Fruit fly (Drosophila melanogaster) whole organism, embryonic: ENCODE results near the gene gro.

Experiments
- BtbVII ChIP-seq: fragments of 200-800 bp; sonication (Bioruptor generic); optimal IDR thresholded peaks from 3 replicates; lab custom pipeline; 2017; ENCODE audit warnings: missing biosample characterization, mild to moderate bottlenecking, missing genetic modification characterization
- C15 ChIP-seq: fragments of 200-800 bp; sonication (Bioruptor generic); IDR thresholded peaks from 3 replicates; pipeline ENCODE4 v1.3.6; 2022; ENCODE audit warnings: missing biosample characterization, missing genetic modification characterization
- CG10274 ChIP-seq: fragments of 200-800 bp; sonication (Bioruptor generic); optimal IDR thresholded peaks from 3 replicates; lab custom pipeline; 2017; ENCODE audit warnings: missing biosample characterization, mild to moderate bottlenecking, missing genetic modification characterization
- CG10366 ChIP-seq: fragments of 200-800 bp; sonication (Bioruptor generic); IDR thresholded peaks from 2 replicates; pipeline ENCODE4 v1.3.6; 2022; ENCODE audit warnings: missing biosample characterization, missing genetic modification characterization
- CG11085 ChIP-seq: fragments of 200-800 bp; sonication (Bioruptor generic); IDR thresholded peaks from 2 replicates; pipeline ENCODE4 v1.3.6; 2022; ENCODE audit warnings: missing biosample characterization, missing genetic modification characterization
- CG11504 ChIP-seq: fragments of 200-800 bp; sonication (Bioruptor generic); optimal IDR thresholded peaks from 3 replicates; lab custom pipeline; 2019; ENCODE audit warnings: missing biosample characterization, mild to moderate bottlenecking, missing genetic modification characterization, moderate library complexity
- CG12155 ChIP-seq: fragments of 200-800 bp; sonication (Bioruptor generic); optimal IDR thresholded peaks from 3 replicates; lab custom pipeline; 2016; ENCODE audit warnings: missing biosample characterization, missing genetic modification characterization
- CG12236 ChIP-seq: fragments of 200-800 bp; sonication (Bioruptor generic); optimal IDR thresholded peaks from 2 replicates; lab custom pipeline; 2016; ENCODE audit warnings: missing biosample characterization, missing genetic modification characterization
- CG12391 ChIP-seq: fragments of 200-800 bp; sonication (Bioruptor generic); optimal IDR thresholded peaks from 3 replicates; lab custom pipeline; 2018; ENCODE audit warnings: missing biosample characterization, mild to moderate bottlenecking, missing genetic modification characterization, moderate library complexity
- CG12942 ChIP-seq: fragments of 200-800 bp; sonication (Bioruptor generic); optimal IDR thresholded peaks from 3 replicates; lab custom pipeline; 2016; ENCODE audit warnings: missing biosample characterization, missing genetic modification characterization
- CG13287 ChIP-seq: fragments of 200-800 bp; sonication (Bioruptor generic); IDR thresholded peaks from 2 replicates; pipeline ENCODE4 v1.3.6; 2022; ENCODE audit warnings: missing biosample characterization, missing genetic modification characterization; ENCODE audit not compliant: partially characterized antibody
- CG13894 ChIP-seq: fragments of 200-800 bp; sonication (Bioruptor generic); optimal IDR thresholded peaks from 3 replicates; lab custom pipeline; 2018; ENCODE audit warnings: missing biosample characterization, mild to moderate bottlenecking, missing genetic modification characterization, moderate library complexity
- CG14710 ChIP-seq: fragments of 200-800 bp; sonication (Bioruptor generic); optimal IDR thresholded peaks from 3 replicates; lab custom pipeline; 2019; ENCODE audit warnings: missing biosample characterization, mild to moderate bottlenecking, missing genetic modification characterization, moderate library complexity
- CG15269 ChIP-seq: fragments of 200-800 bp; sonication (Bioruptor generic); optimal IDR thresholded peaks from 2 replicates; lab custom pipeline; 2018; ENCODE audit warnings: missing biosample characterization, mild to moderate bottlenecking, missing genetic modification characterization, moderate library complexity
- CG1603 ChIP-seq: fragments of 200-800 bp; sonication (Bioruptor generic); optimal IDR thresholded peaks from 2 replicates; lab custom pipeline; 2019; ENCODE audit warnings: missing biosample characterization, mild to moderate bottlenecking, missing genetic modification characterization, moderate library complexity
- CG16815 ChIP-seq: fragments of 200-800 bp; sonication (Bioruptor generic); optimal IDR thresholded peaks from 3 replicates; lab custom pipeline; 2017; ENCODE audit warnings: missing biosample characterization, mild to moderate bottlenecking, missing genetic modification characterization
- CG17829 ChIP-seq: fragments of 200-800 bp; optimal IDR thresholded peaks from 2 replicates; lab custom pipeline; 2019; ENCODE audit warnings: missing biosample characterization, mild to moderate bottlenecking, missing genetic modification characterization, moderate library complexity
- CG2199 ChIP-seq: fragments of 200-800 bp; sonication (Bioruptor generic); IDR thresholded peaks from 3 replicates; pipeline ENCODE4 v1.3.6; 2022; ENCODE audit warnings: missing biosample characterization, missing genetic modification characterization
- CG6272 ChIP-seq: fragments of 200-800 bp; sonication (Bioruptor generic); IDR thresholded peaks from 2 replicates; pipeline ENCODE4 v1.3.6; 2022; ENCODE audit warnings: missing biosample characterization, missing genetic modification characterization
- CG6683 ChIP-seq: fragments of 200-800 bp; sonication (Bioruptor generic); optimal IDR thresholded peaks from 2 replicates; lab custom pipeline; 2017; ENCODE audit warnings: missing biosample characterization, mild to moderate bottlenecking, missing genetic modification characterization, missing genetic modification reagents
- CG6791 ChIP-seq: fragments of 200-800 bp; sonication (Bioruptor generic); IDR thresholded peaks from 3 replicates; pipeline ENCODE4 v1.3.6; 2022; ENCODE audit warnings: missing biosample characterization, missing genetic modification characterization; ENCODE audit not compliant: partially characterized antibody
- CG7987 ChIP-seq: fragments of 200-800 bp; sonication (Bioruptor generic); optimal IDR thresholded peaks from 2 replicates; lab custom pipeline; 2018; ENCODE audit warnings: missing biosample characterization, mild to moderate bottlenecking, missing genetic modification characterization, moderate library complexity
- Dad ChIP-seq: fragments of 200-800 bp; sonication (Bioruptor generic); optimal IDR thresholded peaks from 3 replicates; lab custom pipeline; 2016; ENCODE audit warnings: missing biosample characterization, missing genetic modification characterization
- E2f2 ChIP-seq: fragments of 200-800 bp; sonication (Bioruptor generic); IDR thresholded peaks from 2 replicates; pipeline ENCODE4 v1.3.6; 2022; ENCODE audit warnings: missing biosample characterization, missing genetic modification characterization
- Eip74EF ChIP-seq, 2 experiments: fragments of 200-800 bp in 1 of 2; fragments of >200 bp in 1 of 2; sonication (Bioruptor generic) in 1 of 2; optimal IDR thresholded peaks; 2 replicates each; lab custom pipeline; 2017 to 2019; ENCODE audit warnings: missing biosample characterization in 2 of 2, missing genetic modification characterization in 2 of 2, mild to moderate bottlenecking in 1 of 2, moderate library complexity in 1 of 2
- Gug ChIP-seq: fragments of 200-800 bp; sonication (Bioruptor generic); IDR thresholded peaks from 4 replicates; pipeline ENCODE4 v1.3.6; 2022; ENCODE audit warnings: missing biosample characterization, missing genetic modification characterization
- H2.0 ChIP-seq: fragments of 200-800 bp; sonication (Bioruptor generic); IDR thresholded peaks from 2 replicates; pipeline ENCODE4 v1.3.6; 2022; ENCODE audit warnings: missing biosample characterization, missing genetic modification characterization
- HLH4C ChIP-seq: fragments of 200-800 bp; sonication (Bioruptor generic); IDR thresholded peaks from 3 replicates; pipeline ENCODE4 v1.3.6; 2022; ENCODE audit warnings: missing biosample characterization, missing genetic modification characterization; ENCODE audit not compliant: partially characterized antibody
- Hmr ChIP-seq: fragments of 200-800 bp; sonication (Bioruptor generic); optimal IDR thresholded peaks from 3 replicates; lab custom pipeline; 2017; ENCODE audit warnings: mild to moderate bottlenecking, missing biosample characterization, missing genetic modification reagents, missing genetic modification characterization
- Hr39 ChIP-seq: fragments of >200 bp; optimal IDR thresholded peaks from 2 replicates; lab custom pipeline; 2017
- Rfx ChIP-seq: fragments of 200-800 bp; sonication (Bioruptor generic); IDR thresholded peaks from 2 replicates; pipeline ENCODE4 v1.3.6; 2022; ENCODE audit warnings: missing biosample characterization, missing genetic modification characterization
- Sox100B ChIP-seq: fragments of 200-800 bp; sonication (Bioruptor generic); optimal IDR thresholded peaks from 3 replicates; lab custom pipeline; 2018; ENCODE audit warnings: missing biosample characterization, mild to moderate bottlenecking, missing genetic modification characterization
- Tbp ChIP-seq: fragments of >200 bp; optimal IDR thresholded peaks from 2 replicates; lab custom pipeline; 2018; ENCODE audit warnings: missing biosample characterization, missing genetic modification characterization
- dmrt11E ChIP-seq: fragments of 200-800 bp; sonication (Bioruptor generic); optimal IDR thresholded peaks from 3 replicates; lab custom pipeline; 2018; ENCODE audit warnings: missing biosample characterization, mild to moderate bottlenecking, missing genetic modification characterization, moderate library complexity
- dysf ChIP-seq: fragments of 200-800 bp; sonication (Bioruptor generic); IDR thresholded peaks from 3 replicates; pipeline ENCODE4 v1.3.6; 2022; ENCODE audit warnings: missing biosample characterization, missing genetic modification characterization
- ewg ChIP-seq: fragments of 200-800 bp; sonication (Bioruptor generic); optimal IDR thresholded peaks from 3 replicates; lab custom pipeline; 2017; ENCODE audit warnings: mild to moderate bottlenecking, missing biosample characterization, missing genetic modification reagents, missing genetic modification characterization
- ftz-f1 ChIP-seq: fragments of 200-800 bp; sonication (Bioruptor generic); optimal IDR thresholded peaks from 2 replicates; lab custom pipeline; 2016; ENCODE audit warnings: missing biosample characterization, missing genetic modification characterization
- gcm ChIP-seq: fragments of 200-800 bp; sonication (Bioruptor generic); optimal IDR thresholded peaks from 2 replicates; lab custom pipeline; 2019; ENCODE audit warnings: missing biosample characterization, mild to moderate bottlenecking, missing genetic modification characterization, moderate library complexity
- insv ChIP-seq, 2 experiments: fragments of 200-800 bp; sonication (Bioruptor generic); optimal IDR thresholded peaks; 3 replicates each; lab custom pipeline; 2016 to 2018; ENCODE audit warnings: missing biosample characterization in 2 of 2, missing genetic modification characterization in 2 of 2
- org-1 ChIP-seq: fragments of 200-800 bp; sonication (Bioruptor generic); optimal IDR thresholded peaks from 2 replicates; lab custom pipeline; 2017; ENCODE audit warnings: missing biosample characterization, missing genetic modification characterization
- pan ChIP-seq, 4 experiments: fragments of >200 bp in 3 of 4; fragments of 200-800 bp in 1 of 4; sonication (Bioruptor generic) in 1 of 4; optimal IDR thresholded peaks in 3 of 4; IDR thresholded peaks in 1 of 4; 2 replicates each; pipeline versions ENCODE4 v1.3.6 to Lab custom; 2017 to 2022; ENCODE audit warnings: missing biosample characterization in 2 of 4, missing genetic modification characterization in 2 of 4, mixed read lengths in 1 of 4
- sob ChIP-seq: fragments of 200-800 bp; sonication (Bioruptor generic); IDR thresholded peaks from 2 replicates; pipeline ENCODE4 v1.3.6; 2022; ENCODE audit warnings: missing biosample characterization, missing genetic modification characterization
- sqz ChIP-seq: fragments of 200-800 bp; sonication (Bioruptor generic); optimal IDR thresholded peaks from 3 replicates; lab custom pipeline; 2018; ENCODE audit warnings: missing biosample characterization, mild to moderate bottlenecking, missing genetic modification characterization
- tgo ChIP-seq: fragments of 200-800 bp; sonication (Bioruptor generic); IDR thresholded peaks from 3 replicates; pipeline ENCODE4 v1.3.6; 2022; ENCODE audit warnings: missing biosample characterization, missing genetic modification characterization
- tin ChIP-seq: fragments of 200-800 bp; sonication (Bioruptor generic); optimal IDR thresholded peaks from 3 replicates; lab custom pipeline; 2016; ENCODE audit warnings: missing biosample characterization, missing genetic modification characterization
- wek ChIP-seq: fragments of 200-800 bp; sonication (Bioruptor generic); optimal IDR thresholded peaks from 3 replicates; lab custom pipeline; 2018; ENCODE audit warnings: missing biosample characterization, mild to moderate bottlenecking, missing genetic modification characterization, moderate library complexity
- zfh2 ChIP-seq: fragments of 200-800 bp; sonication (Bioruptor generic); optimal IDR thresholded peaks from 2 replicates; lab custom pipeline; 2016; ENCODE audit warnings: missing biosample characterization, missing genetic modification characterization

Gene gro

DNA sequence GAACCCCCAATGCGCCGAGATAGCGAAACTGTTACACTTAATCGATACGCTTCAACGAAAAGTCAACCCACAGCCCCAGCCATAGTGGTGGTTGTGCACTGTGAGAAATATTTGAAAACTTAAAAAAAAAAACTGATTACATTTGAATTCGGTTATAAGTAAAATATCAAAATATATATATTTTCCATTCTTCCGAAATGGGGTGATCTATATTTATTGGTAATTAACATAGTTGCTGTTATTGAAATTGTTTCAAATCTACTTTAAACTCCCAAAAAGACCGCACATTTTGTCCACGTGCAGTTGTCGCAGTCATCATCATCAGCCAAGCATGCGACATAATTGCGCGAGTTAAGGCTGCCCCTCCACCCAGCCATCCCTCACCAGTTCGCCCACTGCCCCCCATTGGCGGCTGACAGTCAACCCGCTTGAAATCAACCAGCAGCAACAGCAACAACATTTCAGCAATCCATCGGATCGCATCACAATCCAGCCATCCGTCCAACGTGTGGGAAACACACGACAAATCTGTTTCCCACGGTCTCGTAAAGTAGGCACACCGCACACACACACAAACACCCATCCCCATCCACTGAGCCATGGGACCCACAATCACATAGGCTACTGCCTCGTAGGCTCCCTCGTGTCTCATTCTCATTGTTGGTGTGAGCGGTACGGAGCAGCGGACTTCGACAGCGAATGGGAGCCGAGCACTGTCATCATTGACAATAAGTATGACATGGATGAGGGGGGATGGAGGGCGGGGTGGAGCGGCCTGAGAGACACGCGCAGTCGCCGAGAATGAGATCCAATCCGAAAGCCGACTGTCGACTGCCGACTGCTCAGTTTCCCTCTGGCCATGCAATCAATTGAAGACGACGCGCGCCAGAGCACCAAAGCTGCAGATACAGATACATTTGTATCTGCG is 21.0 kb upstream of the gro start (continued):
- TF ChIP-seq ewg (GFP tag; lab: Kevin White, UChicago) (peak; percentile 45), pan (optimal IDR thresholded peaks at IDR 0.05; lab: Kevin White, UChicago) (no peak), pan (GFP tag; optimal IDR thresholded peaks at IDR 0.05 in 1 of 2, IDR thresholded peaks at IDR 0.05 in 1 of 2) (peak in 1 of 2 experiments; percentile 79), insv (GFP tag; optimal IDR thresholded peaks at IDR 0.05; lab: Kevin White, UChicago) (no peak), Dad (GFP tag; lab: Kevin White, UChicago) (no peak), H2.0 (GFP tag; lab: Robert Waterston, UW) (peak; percentile 60), Hr39 (no peak), CG11504 (peak; percentile 84), sob (GFP tag; lab: Robert Waterston, UW) (peak; percentile 57), Gug (GFP tag; lab: Robert Waterston, UW) (no peak), CG16815 (GFP tag; lab: Kevin White, UChicago) (peak; percentile 49), gcm (GFP tag; lab: Kevin White, UChicago) (peak; percentile 49), CG11085 (no peak), CG15269 (tag; lab: Kevin White, UChicago) (peak; percentile 72), CG1603 (peak; percentile 54), tin (peak; percentile 45), dmrt11E (tag; lab: Kevin White, UChicago) (peak; percentile 76), CG17829 (tag; lab: Kevin White, UChicago) (peak; percentile 58), CG10366 (peak; percentile 63), wek (GFP tag; lab: Kevin White, UChicago) (no peak), CG10274 (GFP tag; lab: Kevin White, UChicago) (peak; percentile 14), zfh2 (GFP tag; lab: Kevin White, UChicago) (no peak), CG13287 (GFP tag; lab: Robert Waterston, UW) (peak; percentile 34; the same call in 1 of the 2 replicates), CG6683 (GFP tag; lab: Kevin White, UChicago) (peak; percentile 38), E2f2 (GFP tag; lab: Robert Waterston, UW) (peak; percentile 26; the same call in 1 of the 2 replicates), dysf (GFP tag; lab: Robert Waterston, UW) (peak; percentile 68), HLH4C (GFP tag; lab: Robert Waterston, UW) (peak; percentile 19; the same call in 1 of the 3 replicates), Sox100B (peak; percentile 76), CG7987 (GFP tag; lab: Kevin White, UChicago) (peak; percentile 22), CG12155 (peak; percentile 33), CG12391 (tag; lab: Kevin White, UChicago) (peak; percentile 83), BtbVII (GFP tag; lab: Kevin White, UChicago) (peak; percentile 54), ftz-f1 (GFP tag; lab: Kevin White, UChicago) (peak; percentile 81), org-1 (GFP tag; lab: Kevin White, UChicago) (peak; percentile 60), Tbp (GFP tag; lab: Kevin White, UChicago) (no peak), CG12236 (GFP tag; lab: Kevin White, UChicago) (no peak), CG6791 (GFP tag; lab: Robert Waterston, UW) (no peak), sqz (GFP tag; lab: Kevin White, UChicago) (peak; percentile 33), CG13894 (tag; lab: Kevin White, UChicago) (peak; percentile 16), Eip74EF (GFP tag; optimal IDR thresholded peaks at IDR 0.05; lab: Kevin White, UChicago) (peak in 1 of 2 experiments; percentile 5), CG14710 (tag; lab: Kevin White, UChicago) (peak; percentile 63), Rfx (GFP tag; lab: Robert Waterston, UW) (peak; percentile 52), Hmr (GFP tag; lab: Kevin White, UChicago) (peak; percentile 14), C15 (no peak), CG6272 (GFP tag; lab: Robert Waterston, UW) (no peak), tgo (GFP tag; lab: Robert Waterston, UW) (peak; percentile 62), CG2199 (GFP tag; lab: Robert Waterston, UW) (no peak), CG12942 (no peak)
